Fruit fly (Drosophila melanogaster) whole organism: ENCODE data around the gene Tim17b2.

ENCODE experiments used
- CG8478 ChIP-seq: fragments of >200 bp; optimal IDR thresholded peaks from 2 replicates; lab custom pipeline; 2018; ENCODE audit warnings: inconsistent platforms
- Dll ChIP-seq: fragments of >200 bp; optimal IDR thresholded peaks from 2 replicates; lab custom pipeline; 2017
- EcR ChIP-seq, 2 experiments: fragments of >200 bp; optimal IDR thresholded peaks; 2 replicates each; lab custom pipeline; 2017; ENCODE audit warnings: missing biosample characterization in 2 of 2, missing genetic modification characterization in 2 of 2, missing genetic modification reagents in 2 of 2
- pan ChIP-seq: fragments of >200 bp; optimal IDR thresholded peaks from 2 replicates; lab custom pipeline; 2017
- psq ChIP-seq: fragments of >200 bp; optimal IDR thresholded peaks from 2 replicates; lab custom pipeline; 2017
- usp ChIP-seq: fragments of >200 bp; optimal IDR thresholded peaks from 2 replicates; lab custom pipeline; 2017; ENCODE audit warnings: missing biosample characterization, missing genetic modification characterization, mixed read lengths

The Tim17b2 gene

DNA sequence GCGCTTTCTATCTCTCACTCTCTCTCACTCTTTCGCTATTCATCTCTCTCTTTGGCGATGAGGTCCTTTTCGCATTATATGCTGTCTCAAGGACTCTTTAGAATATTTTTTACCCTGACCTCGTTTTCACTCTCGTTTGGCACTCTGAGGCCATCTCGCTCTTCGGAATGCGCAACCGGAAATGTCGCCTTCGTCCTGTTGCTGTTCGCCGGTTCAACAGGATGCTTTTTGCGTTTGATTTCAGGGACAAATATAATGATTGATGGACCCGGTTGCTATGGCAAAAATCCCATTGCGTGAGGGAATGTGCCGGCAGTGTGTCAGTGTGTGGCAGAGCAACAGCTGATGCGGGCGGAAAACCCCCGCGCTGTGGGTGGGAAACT is 7.6 kb downstream of the Tim17b2 start:
- TF ChIP-seq pan (lab: Kevin White, UChicago), result no peak
- TF ChIP-seq CG8478 (lab: Kevin White, UChicago), result no peak
- TF ChIP-seq Dll (lab: Kevin White, UChicago), result no peak
- TF ChIP-seq psq, result no peak
- no peak for TF ChIP-seq EcR (GFP tag; optimal IDR thresholded peaks at IDR 0.05; lab: Kevin White, UChicago)
- TF ChIP-seq usp (GFP tag; lab: Kevin White, UChicago), result no peak

DNA sequence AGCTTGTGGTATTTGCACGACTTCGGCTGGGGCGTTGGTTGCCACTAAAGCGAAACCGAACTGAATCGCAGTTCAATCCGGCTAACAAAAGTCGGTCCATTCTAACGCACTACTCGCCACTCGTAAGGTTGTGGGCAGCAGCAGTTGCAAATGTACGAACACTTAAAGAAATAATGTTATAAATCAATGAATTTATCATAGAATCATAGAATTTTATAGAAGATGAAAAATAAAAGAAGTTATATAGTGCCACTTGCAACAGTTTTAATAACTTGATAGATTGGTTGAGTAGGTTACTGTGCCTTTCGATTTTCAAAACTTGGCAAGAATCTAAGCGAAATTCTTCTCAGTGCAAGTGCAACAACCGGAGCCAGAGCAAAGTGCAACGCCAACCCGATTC is 9.1 kb downstream of the Tim17b2 start:
- TF ChIP-seq Dll (lab: Kevin White, UChicago), result no peak
- no peak for TF ChIP-seq CG8478 (lab: Kevin White, UChicago)
- TF ChIP-seq psq, result no peak
- TF ChIP-seq pan (lab: Kevin White, UChicago), result no peak
- TF ChIP-seq EcR (GFP tag; optimal IDR thresholded peaks at IDR 0.05; lab: Kevin White, UChicago), result no peak
- no peak for TF ChIP-seq usp (GFP tag; lab: Kevin White, UChicago)

DNA sequence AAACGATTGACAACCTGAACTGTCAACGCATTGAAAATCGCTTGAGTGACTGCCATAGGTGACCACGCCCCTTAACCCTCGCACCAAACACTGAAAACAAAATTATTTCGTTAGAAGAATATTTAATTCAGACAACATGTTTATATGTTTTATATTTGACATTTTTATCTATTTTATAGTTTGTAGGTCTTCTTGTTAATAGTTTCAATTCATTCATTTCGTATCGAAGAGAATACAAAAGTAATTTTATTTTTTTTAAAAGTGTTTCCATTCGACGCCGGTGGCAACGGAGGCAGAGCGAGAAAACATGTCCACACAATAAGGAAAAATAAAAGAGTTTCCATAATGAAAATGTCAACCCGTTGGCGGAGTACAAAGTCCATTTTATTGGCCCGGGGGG is 11.8 kb downstream of the Tim17b2 start:
- TF ChIP-seq usp (GFP tag; lab: Kevin White, UChicago) (no peak), CG8478 (lab: Kevin White, UChicago) (no peak), pan (lab: Kevin White, UChicago) (no peak), psq (no peak), EcR (GFP tag; optimal IDR thresholded peaks at IDR 0.05; lab: Kevin White, UChicago) (no peak), Dll (lab: Kevin White, UChicago) (no peak)

DNA sequence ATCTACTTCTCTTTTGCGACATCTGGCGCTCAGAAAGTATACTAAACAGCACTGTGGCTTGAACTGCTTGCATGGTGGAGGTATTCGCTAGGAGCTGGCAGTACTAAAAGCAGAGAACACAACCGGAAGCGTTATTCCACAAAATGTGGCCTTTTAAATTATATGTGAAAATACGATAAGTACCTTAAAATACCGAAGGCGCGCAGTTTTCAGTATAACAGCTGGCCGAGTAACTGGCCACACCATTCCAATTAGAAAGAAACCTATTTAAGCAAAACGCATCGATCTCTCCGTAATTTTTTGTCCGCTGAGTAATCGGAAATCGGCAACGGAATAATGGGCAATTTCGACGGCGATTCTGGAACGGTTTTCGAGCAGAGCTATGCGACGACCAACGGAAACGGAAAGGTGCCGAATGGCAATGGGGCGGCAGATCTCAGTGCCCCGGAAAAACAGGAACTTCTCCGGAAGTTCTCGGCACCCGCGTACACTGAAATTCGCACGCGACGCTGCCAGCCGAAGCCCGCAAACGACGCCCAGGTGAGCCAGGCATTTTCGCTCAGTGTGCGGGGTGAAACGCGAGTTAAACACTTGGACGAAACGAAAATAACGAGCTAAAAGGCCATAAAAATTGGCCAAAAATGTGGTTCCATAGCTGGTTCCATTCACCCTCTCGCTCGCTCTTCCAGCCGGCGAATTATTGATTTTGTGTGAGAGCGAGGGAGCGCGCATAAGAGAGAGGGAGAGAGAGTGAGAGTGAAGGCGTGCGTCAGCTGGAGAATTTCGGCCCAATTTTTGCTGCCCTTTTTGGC is 14.6 kb downstream of the Tim17b2 start, which contains the start of gene lace:
Gene lace, plus strand, starts transcription at position 243 of the 812 bp plus-strand sequence.
- TF ChIP-seq psq (no peak), CG8478 (lab: Kevin White, UChicago) (peak; percentile 33), usp (GFP tag; lab: Kevin White, UChicago) (no peak), EcR (GFP tag; optimal IDR thresholded peaks at IDR 0.05; lab: Kevin White, UChicago) (no peak), Dll (lab: Kevin White, UChicago) (peak; percentile 64), pan (lab: Kevin White, UChicago) (no peak)

- TF ChIP-seq psq (no peak), CG8478 (lab: Kevin White, UChicago) (no peak), Dll (lab: Kevin White, UChicago) (no peak), pan (lab: Kevin White, UChicago) (no peak), usp (GFP tag; lab: Kevin White, UChicago) (no peak), EcR (GFP tag; optimal IDR thresholded peaks at IDR 0.05; lab: Kevin White, UChicago) (no peak)
Measured at dm6 chr2L:15499697-15500563, 15.4 kb downstream of the Tim17b2 start.

- no peak for TF ChIP-seq psq
- no peak for TF ChIP-seq pan (lab: Kevin White, UChicago)
Measured at dm6 chr2L:15500910-15501521, 16.5 kb downstream of the Tim17b2 start.

DNA sequence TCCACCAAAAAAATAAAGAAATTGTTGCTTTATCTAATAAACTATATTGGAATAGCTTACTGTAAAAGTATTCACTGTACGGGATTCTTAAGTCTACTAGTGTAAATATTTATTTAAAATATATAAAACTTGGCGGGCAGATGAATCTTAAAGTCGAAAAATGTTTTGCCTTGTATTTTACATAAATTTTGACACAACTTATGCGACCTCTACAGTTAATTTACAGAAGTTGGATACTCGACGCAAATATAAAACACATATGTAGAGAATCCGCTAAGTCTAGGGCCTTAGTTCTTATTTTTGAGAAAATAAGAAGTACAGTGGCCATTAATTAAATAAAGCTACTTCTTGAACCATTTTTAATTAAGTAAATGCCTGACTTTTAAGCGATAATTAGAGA is 20.0 kb downstream of the Tim17b2 start:
- TF ChIP-seq EcR (GFP tag; optimal IDR thresholded peaks at IDR 0.05; lab: Kevin White, UChicago) (no peak), usp (GFP tag; lab: Kevin White, UChicago) (no peak), CG8478 (lab: Kevin White, UChicago) (no peak), Dll (lab: Kevin White, UChicago) (no peak), psq (no peak)
